Fruit fly (Drosophila melanogaster): ENCODE measurements around the gene Rpp14a.
A peak's percentile ranks its signal among the peaks of the same experiment; 100 is the strongest.

DNA sequence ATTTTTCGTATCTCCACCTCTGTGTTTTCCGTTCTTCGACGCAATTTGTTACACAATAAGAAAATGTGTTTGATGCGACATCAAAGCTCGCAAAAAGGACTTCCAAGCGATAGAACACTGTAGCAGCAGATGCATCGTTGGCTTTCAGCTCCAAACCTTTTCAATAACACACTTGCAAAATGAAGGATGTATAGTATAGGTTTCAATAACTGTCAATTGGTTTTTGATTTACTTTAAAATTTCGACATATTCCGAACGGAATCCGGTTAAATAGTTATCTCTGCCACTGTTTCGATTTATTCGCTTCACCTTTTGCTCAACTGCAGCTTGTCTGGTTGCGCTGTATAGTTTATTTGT, 44.3 kb downstream of the Rpp14a start:
- TF ChIP-seq rn (GFP tag; IDR thresholded peaks at IDR 0.05), result no peak
- peak; percentile 18 for TF ChIP-seq CG8301 (tag; optimal IDR thresholded peaks at IDR 0.05)
- peak; percentile 35 for TF ChIP-seq CG34367 (tag; optimal IDR thresholded peaks at IDR 0.05)
- TF ChIP-seq CG14655 (GFP tag; optimal IDR thresholded peaks at IDR 0.05), result peak; percentile 46

Data from whole organism, pupa.